Worm (Caenorhabditis elegans) whole organism, L3 larva: Measurements from ENCODE around the gene lelo-4.

Experiments
- ZK546.5 ChIP-seq: sonication (generic microtip); optimal IDR thresholded peaks from 2 replicates; lab custom pipeline; 2017; ENCODE audit warnings: missing biosample characterization, missing genetic modification characterization
- aly-2 ChIP-seq: fragments of 150-350 bp; optimal IDR thresholded peaks from 2 replicates; lab custom pipeline; 2014; ENCODE audit warnings: missing biosample characterization, missing genetic modification characterization
- ama-1 ChIP-seq: fragments of 150-350 bp; optimal IDR thresholded peaks from 2 replicates; lab custom pipeline; 2018
- egl-27 ChIP-seq: sonication (generic microtip); optimal IDR thresholded peaks from 4 replicates; lab custom pipeline; 2017; ENCODE audit warnings: missing biosample characterization, missing genetic modification reagents, missing genetic modification characterization
- elt-2 ChIP-seq: sonication (generic microtip); optimal IDR thresholded peaks from 2 replicates; lab custom pipeline; 2016; ENCODE audit warnings: missing genetic modification reagents, mild to moderate bottlenecking, missing genetic modification characterization, missing compliant biosample characterization
- fkh-10 ChIP-seq: sonication (generic microtip); optimal IDR thresholded peaks from 2 replicates; lab custom pipeline; 2017; ENCODE audit warnings: missing biosample characterization, missing genetic modification reagents, missing genetic modification characterization
- lsy-12 ChIP-seq: sonication (generic microtip); optimal IDR thresholded peaks from 2 replicates; lab custom pipeline; 2016; ENCODE audit warnings: mild to moderate bottlenecking, missing genetic modification characterization, missing compliant biosample characterization
- nhr-12 ChIP-seq: fragments of 150-350 bp; optimal IDR thresholded peaks from 2 replicates; lab custom pipeline; 2014; ENCODE audit warnings: missing biosample characterization, missing genetic modification characterization
- nhr-23 ChIP-seq: fragments of 150-350 bp; optimal IDR thresholded peaks from 2 replicates; lab custom pipeline; 2014; ENCODE audit warnings: missing biosample characterization, missing genetic modification reagents, missing genetic modification characterization
- nhr-28 ChIP-seq: fragments of 150-350 bp; optimal IDR thresholded peaks from 2 replicates; lab custom pipeline; 2014; ENCODE audit warnings: missing biosample characterization, missing genetic modification characterization
- nhr-77 ChIP-seq: fragments of 150-350 bp; optimal IDR thresholded peaks from 2 replicates; lab custom pipeline; 2014; ENCODE audit warnings: missing biosample characterization, missing genetic modification characterization
- pha-4 ChIP-seq: fragments of 150-350 bp; optimal IDR thresholded peaks from 2 replicates; lab custom pipeline; 2014; ENCODE audit warnings: missing biosample characterization, missing genetic modification reagents, missing genetic modification characterization
- tbx-2 ChIP-seq: sonication (generic microtip); optimal IDR thresholded peaks from 2 replicates; lab custom pipeline; 2016; ENCODE audit warnings: mild to moderate bottlenecking, missing genetic modification characterization, missing compliant biosample characterization
- zag-1 ChIP-seq: fragments of 150-350 bp; optimal IDR thresholded peaks from 2 replicates; lab custom pipeline; 2014; ENCODE audit warnings: missing biosample characterization, missing genetic modification characterization

DNA sequence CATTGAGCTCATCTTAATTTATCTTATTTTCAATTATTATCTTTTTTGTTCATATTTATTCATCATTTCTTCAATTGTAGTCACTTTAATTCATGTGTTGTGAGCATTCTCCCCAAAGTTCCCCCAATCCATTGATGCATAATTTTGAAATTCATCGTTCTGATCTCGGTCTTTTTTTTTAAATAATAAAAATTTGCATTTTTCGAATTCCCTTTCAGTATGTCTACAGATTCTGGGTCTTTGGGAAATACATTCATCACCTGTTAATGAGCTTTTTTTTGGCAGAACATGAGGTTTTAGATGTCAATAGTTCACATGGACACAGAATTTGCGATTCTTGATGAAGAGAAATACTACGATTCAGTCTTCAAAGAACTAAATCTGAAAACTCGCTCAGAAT is 5.1 kb downstream of the lelo-4 start, which contains the start of gene damt-1:
- TF ChIP-seq pha-4 (tag; lab: Kevin White, UChicago) (no peak), lsy-12 (tag; lab: Kevin White, UChicago) (no peak), ZK546.5 (tag; lab: Kevin White, UChicago) (no peak), elt-2 (no peak), ama-1 (lab: Kevin White, UChicago) (no peak), egl-27 (tag; lab: Kevin White, UChicago) (no peak), aly-2 (tag; lab: Kevin White, UChicago) (no peak), nhr-23 (tag; lab: Kevin White, UChicago) (no peak), nhr-12 (tag; lab: Kevin White, UChicago) (no peak), tbx-2 (tag; lab: Kevin White, UChicago) (no peak), nhr-28 (tag; lab: Kevin White, UChicago) (no peak), fkh-10 (GFP tag; lab: Kevin White, UChicago) (no peak), zag-1 (tag; lab: Kevin White, UChicago) (no peak), nhr-77 (tag; lab: Kevin White, UChicago) (no peak)
